Worm (Caenorhabditis elegans): ENCODE measurements around the gene wip-1.

wip-1 gene

ce11 chrIII:5018116-5018689 is at the start of gene wip-1:
Gene wip-1 (plus strand): TSS chrIII:5018639.
- TF ChIP-seq athp-1 (tag; optimal IDR thresholded peaks at IDR 0.05) (peak; percentile 98), Y53F4B.3 (GFP tag; IDR thresholded peaks at IDR 0.05) (peak; percentile 88), madf-10 (tag; optimal IDR thresholded peaks at IDR 0.05) (peak; percentile 93), aptf-3 (GFP tag; IDR thresholded peaks at IDR 0.05) (0 out of 2 replicates have a peak, but pooled peaks have one; percentile 24), nhr-90 (tag; optimal IDR thresholded peaks at IDR 0.05) (peak; percentile 92), die-1 (tag; optimal IDR thresholded peaks at IDR 0.05) (peak; percentile 72), B0019.2 (GFP tag; conservative IDR thresholded peaks at IDR 0.05) (peak; percentile 91), sdz-38 (tag; optimal IDR thresholded peaks at IDR 0.05) (no peak), nfya-2 (GFP tag; IDR thresholded peaks at IDR 0.05) (no peak), lsy-27 (tag; optimal IDR thresholded peaks at IDR 0.05; ENCODE audit: borderline replicate concordance, insufficient read depth) (peak; percentile 81), ztf-25 (GFP tag; IDR thresholded peaks at IDR 0.05) (peak; percentile 47; the same call in 1 of the 2 replicates), snpc-3.4 (tag; optimal IDR thresholded peaks at IDR 0.05) (peak; percentile 96), F55B11.4 (tag; optimal IDR thresholded peaks at IDR 0.05; ENCODE audit: borderline replicate concordance, insufficient read depth) (no peak), K11D2.4 (GFP tag; IDR thresholded peaks at IDR 0.05) (peak; percentile 94), ztf-3 (GFP tag; optimal IDR thresholded peaks at IDR 0.05) (peak; percentile 73), ceh-58 (GFP tag; IDR thresholded peaks at IDR 0.05) (no peak), lin-54 (GFP tag; optimal IDR thresholded peaks at IDR 0.05) (peak; percentile 98), B0336.3 (GFP tag; IDR thresholded peaks at IDR 0.05) (peak; percentile 99), lsl-1 (GFP tag; optimal IDR thresholded peaks at IDR 0.05) (peak; percentile 93), pha-4 (tag; optimal IDR thresholded peaks at IDR 0.05) (peak; percentile 80), ceh-79 (tag; optimal IDR thresholded peaks at IDR 0.05) (peak; percentile 70), F37B4.10 (GFP tag; IDR thresholded peaks at IDR 0.05) (0 out of 2 replicates have a peak, but pooled peaks have one; percentile 87), egl-44 (GFP tag; IDR thresholded peaks at IDR 0.05) (peak; percentile 96), ztf-28 (GFP tag; IDR thresholded peaks at IDR 0.05) (peak; percentile 92), egrh-3 (GFP tag; IDR thresholded peaks at IDR 0.05) (peak; percentile 64), ekl-4 (GFP tag; IDR thresholded peaks at IDR 0.05) (peak; percentile 98), mes-4 (tag; optimal IDR thresholded peaks at IDR 0.05) (no peak), efl-1 (GFP tag; optimal IDR thresholded peaks at IDR 0.05) (peak; percentile 79), cebp-1 (GFP tag; IDR thresholded peaks at IDR 0.05) (peak; percentile 90), cebp-1 (tag; optimal IDR thresholded peaks at IDR 0.05) (peak; percentile 97), tbx-9 (tag; optimal IDR thresholded peaks at IDR 0.05; ENCODE audit: borderline replicate concordance) (no peak), F49E8.2 (tag; optimal IDR thresholded peaks at IDR 0.05; ENCODE audit: insufficient read depth) (peak; percentile 95), F57C9.4 (tag; optimal IDR thresholded peaks at IDR 0.05) (no peak), him-1 (tag; optimal IDR thresholded peaks at IDR 0.05) (peak; percentile 84), lin-40 (tag; optimal IDR thresholded peaks at IDR 0.05) (peak; percentile 98), C17E4.6 (GFP tag; IDR thresholded peaks at IDR 0.05) (peak; percentile 96), madf-6 (GFP tag; IDR thresholded peaks at IDR 0.05) (peak; percentile 97), T26A5.8 (tag; optimal IDR thresholded peaks at IDR 0.05) (no peak), attf-3 (GFP tag; conservative IDR thresholded peaks at IDR 0.05) (peak; percentile 82), rec-8 (tag; optimal IDR thresholded peaks at IDR 0.05) (peak; percentile 31 to 60), unc-62 (GFP tag; optimal IDR thresholded peaks at IDR 0.05) (peak; percentile 17), snpc-4 (GFP tag; optimal IDR thresholded peaks at IDR 0.05) (peak; percentile 80), snpc-4 (tag; optimal IDR thresholded peaks at IDR 0.05) (peak; percentile 86 to 93 (median 90)), ztf-26 (tag; optimal IDR thresholded peaks at IDR 0.05) (peak; percentile 97), hrde-1 (tag; optimal IDR thresholded peaks at IDR 0.05; ENCODE audit: borderline replicate concordance) (peak; percentile 82), F23B12.7 (tag; optimal IDR thresholded peaks at IDR 0.05; ENCODE audit: insufficient read depth) (peak; percentile 98), nfya-1 (tag; optimal IDR thresholded peaks at IDR 0.05; ENCODE audit: borderline replicate concordance, insufficient read depth) (no peak)
